Fruit fly (Drosophila melanogaster) whole organism, embryonic: ENCODE data around the gene Atpalpha.

Experiments
- Abd-B ChIP-seq: fragments of 200-800 bp; sonication (Bioruptor generic); optimal IDR thresholded peaks from 2 replicates; lab custom pipeline; 2018; ENCODE audit warnings: missing biosample characterization, mild to moderate bottlenecking, missing genetic modification characterization, moderate library complexity
- BEAF-32 ChIP-seq: fragments of 200-800 bp; sonication (Bioruptor generic); optimal IDR thresholded peaks from 3 replicates; lab custom pipeline; 2017; ENCODE audit warnings: missing biosample characterization, missing genetic modification characterization, mild to moderate bottlenecking, moderate library complexity, missing genetic modification reagents
- Bteb2 ChIP-seq: fragments of 200-800 bp; sonication (Bioruptor generic); optimal IDR thresholded peaks from 2 replicates; lab custom pipeline; 2016; ENCODE audit warnings: missing biosample characterization, missing genetic modification characterization
- CG10147 ChIP-seq: fragments of 200-800 bp; sonication (Bioruptor generic); optimal IDR thresholded peaks from 2 replicates; lab custom pipeline; 2019; ENCODE audit warnings: missing biosample characterization, mild to moderate bottlenecking, missing genetic modification characterization, moderate library complexity
- CG13287 ChIP-seq: fragments of 200-800 bp; sonication (Bioruptor generic); IDR thresholded peaks from 2 replicates; pipeline ENCODE4 v1.3.6; 2022; ENCODE audit warnings: missing biosample characterization, missing genetic modification characterization; ENCODE audit not compliant: partially characterized antibody
- CG13424 ChIP-seq: fragments of 200-800 bp; sonication (Bioruptor generic); optimal IDR thresholded peaks from 2 replicates; lab custom pipeline; 2019; ENCODE audit warnings: missing biosample characterization, mild to moderate bottlenecking, missing genetic modification characterization, moderate library complexity
- CG14710 ChIP-seq: fragments of 200-800 bp; sonication (Bioruptor generic); optimal IDR thresholded peaks from 3 replicates; lab custom pipeline; 2019; ENCODE audit warnings: missing biosample characterization, mild to moderate bottlenecking, missing genetic modification characterization, moderate library complexity
- CG15479 ChIP-seq: fragments of 200-800 bp; sonication (Bioruptor generic); optimal IDR thresholded peaks from 3 replicates; lab custom pipeline; 2019; ENCODE audit warnings: missing biosample characterization, mild to moderate bottlenecking, missing genetic modification characterization, moderate library complexity
- CG16813 ChIP-seq: fragments of 200-800 bp; sonication (Bioruptor generic); IDR thresholded peaks from 3 replicates; pipeline ENCODE4 v1.3.6; 2022; ENCODE audit warnings: missing biosample characterization, missing genetic modification characterization; ENCODE audit not compliant: partially characterized antibody
- CG2120 ChIP-seq: fragments of 200-800 bp; sonication (Bioruptor generic); optimal IDR thresholded peaks from 3 replicates; lab custom pipeline; 2016; ENCODE audit warnings: missing biosample characterization, missing genetic modification characterization
- CG32532 ChIP-seq: fragments of 200-800 bp; sonication (Bioruptor generic); IDR thresholded peaks from 2 replicates; pipeline ENCODE4 v1.3.6; 2022; ENCODE audit warnings: missing biosample characterization, missing genetic modification characterization
- CG33213 ChIP-seq: fragments of 200-800 bp; sonication (Bioruptor generic); optimal IDR thresholded peaks from 3 replicates; lab custom pipeline; 2016; ENCODE audit warnings: missing biosample characterization, missing genetic modification characterization
- CG33557 ChIP-seq: fragments of 200-800 bp; sonication (Bioruptor generic); optimal IDR thresholded peaks from 2 replicates; lab custom pipeline; 2019; ENCODE audit warnings: missing biosample characterization, mild to moderate bottlenecking, missing genetic modification characterization, moderate library complexity
- CG42726 ChIP-seq: fragments of 200-800 bp; sonication (Bioruptor generic); IDR thresholded peaks from 2 replicates; pipeline ENCODE4 v1.3.6; 2022; ENCODE audit warnings: missing biosample characterization, missing genetic modification characterization; ENCODE audit not compliant: partially characterized antibody
- CG4328 ChIP-seq: fragments of 200-800 bp; sonication (Bioruptor generic); optimal IDR thresholded peaks from 3 replicates; lab custom pipeline; 2017; ENCODE audit warnings: missing biosample characterization, missing genetic modification reagents, missing genetic modification characterization
- CG4360 ChIP-seq: fragments of 200-800 bp; sonication (Bioruptor generic); IDR thresholded peaks from 2 replicates; pipeline ENCODE4 v1.3.6; 2022; ENCODE audit warnings: missing biosample characterization, missing genetic modification characterization
- CG6791 ChIP-seq: fragments of 200-800 bp; sonication (Bioruptor generic); IDR thresholded peaks from 3 replicates; pipeline ENCODE4 v1.3.6; 2022; ENCODE audit warnings: missing biosample characterization, missing genetic modification characterization; ENCODE audit not compliant: partially characterized antibody
- CG7786 ChIP-seq: fragments of 200-800 bp; sonication (Bioruptor generic); optimal IDR thresholded peaks from 2 replicates; lab custom pipeline; 2016; ENCODE audit warnings: missing biosample characterization, missing genetic modification characterization
- CG9817 ChIP-seq: fragments of 200-800 bp; sonication (Bioruptor generic); optimal IDR thresholded peaks from 2 replicates; lab custom pipeline; 2018; ENCODE audit warnings: missing biosample characterization, mild to moderate bottlenecking, missing genetic modification characterization, moderate library complexity
- CG9932 ChIP-seq: fragments of 200-800 bp; sonication (Bioruptor generic); IDR thresholded peaks from 2 replicates; pipeline ENCODE4 v1.3.6; 2022; ENCODE audit warnings: missing biosample characterization, missing genetic modification characterization
- CTCF ChIP-seq: fragments of 200-800 bp; sonication (Bioruptor generic); optimal IDR thresholded peaks from 2 replicates; lab custom pipeline; 2017; ENCODE audit warnings: missing biosample characterization, mild to moderate bottlenecking, missing genetic modification characterization, moderate library complexity
- Dbx ChIP-seq: fragments of 200-800 bp; sonication (Bioruptor generic); IDR thresholded peaks from 3 replicates; pipeline ENCODE4 v1.3.6; 2022; ENCODE audit warnings: missing biosample characterization, missing genetic modification characterization
- ERR ChIP-seq: fragments of 200-800 bp; sonication (Bioruptor generic); optimal IDR thresholded peaks from 2 replicates; lab custom pipeline; 2016; ENCODE audit warnings: missing biosample characterization, missing genetic modification characterization
- HLH54F ChIP-seq: fragments of 200-800 bp; sonication (Bioruptor generic); optimal IDR thresholded peaks from 3 replicates; lab custom pipeline; 2016; ENCODE audit warnings: missing biosample characterization, missing genetic modification characterization
- HLHmδ ChIP-seq: fragments of 200-800 bp; sonication (Bioruptor generic); optimal IDR thresholded peaks from 2 replicates; lab custom pipeline; 2018; ENCODE audit warnings: missing biosample characterization, mild to moderate bottlenecking, missing genetic modification characterization, moderate library complexity
- Hey ChIP-seq: fragments of 200-800 bp; sonication (Bioruptor generic); optimal IDR thresholded peaks from 3 replicates; lab custom pipeline; 2018; ENCODE audit warnings: missing biosample characterization, mild to moderate bottlenecking, missing genetic modification characterization
- Hr78 ChIP-seq, 2 experiments: fragments of 200-800 bp in 1 of 2; fragments of >200 bp in 1 of 2; sonication (Bioruptor generic) in 1 of 2; optimal IDR thresholded peaks; 2 replicates each; lab custom pipeline; 2017 to 2019; ENCODE audit warnings: missing biosample characterization in 2 of 2, missing genetic modification characterization in 2 of 2, mild to moderate bottlenecking in 1 of 2, moderate library complexity in 1 of 2
- Med ChIP-seq: fragments of 200-800 bp; sonication (Bioruptor generic); peaks from one replicate; lab custom pipeline; 2016; ENCODE audit warnings: missing biosample characterization, missing genetic modification characterization, mild to moderate bottlenecking, inconsistent platforms, moderate library complexity
- Pdp1 ChIP-seq, 2 experiments: fragments of 200-800 bp; sonication (Bioruptor generic); optimal IDR thresholded peaks; 3 replicates each; lab custom pipeline; 2016; ENCODE audit warnings: missing biosample characterization in 2 of 2, missing genetic modification characterization in 2 of 2, mild to moderate bottlenecking in 1 of 2, moderate library complexity in 1 of 2
- Scr ChIP-seq: fragments of 200-800 bp; sonication (Bioruptor generic); IDR thresholded peaks from 2 replicates; pipeline ENCODE4 v1.3.6; 2022; ENCODE audit warnings: missing biosample characterization, missing genetic modification characterization; ENCODE audit not compliant: partially characterized antibody
- chinmo ChIP-seq: fragments of 200-800 bp; sonication (Bioruptor generic); IDR thresholded peaks from 4 replicates; pipeline ENCODE4 v1.3.6; 2022; ENCODE audit warnings: missing biosample characterization, missing genetic modification characterization; ENCODE audit not compliant: partially characterized antibody
- ci ChIP-seq: fragments of 200-800 bp; sonication (Bioruptor generic); IDR thresholded peaks from 3 replicates; pipeline ENCODE4 v1.3.6; 2022; ENCODE audit warnings: missing biosample characterization, missing genetic modification characterization
- danr ChIP-seq: fragments of 200-800 bp; sonication (Bioruptor generic); IDR thresholded peaks from 2 replicates; pipeline ENCODE4 v1.3.6; 2022; ENCODE audit warnings: missing biosample characterization, missing genetic modification characterization
- dmrt11E ChIP-seq: fragments of 200-800 bp; sonication (Bioruptor generic); optimal IDR thresholded peaks from 3 replicates; lab custom pipeline; 2018; ENCODE audit warnings: missing biosample characterization, mild to moderate bottlenecking, missing genetic modification characterization, moderate library complexity
- dpn ChIP-seq, 2 experiments: fragments of 200-800 bp; sonication (Bioruptor generic); optimal IDR thresholded peaks; 3 replicates each; lab custom pipeline; 2016; ENCODE audit warnings: missing biosample characterization in 2 of 2, missing genetic modification characterization in 2 of 2
- inv ChIP-seq: fragments of 200-800 bp; sonication (Bioruptor generic); IDR thresholded peaks from 2 replicates; pipeline ENCODE4 v1.3.6; 2022; ENCODE audit warnings: missing biosample characterization, missing genetic modification characterization; ENCODE audit not compliant: partially characterized antibody
- knrl ChIP-seq: fragments of 200-800 bp; sonication (Bioruptor generic); IDR thresholded peaks from 3 replicates; pipeline ENCODE4 v1.3.6; 2022; ENCODE audit warnings: missing biosample characterization, missing genetic modification characterization; ENCODE audit not compliant: partially characterized antibody
- lilli ChIP-seq: fragments of 200-800 bp; sonication (Bioruptor generic); optimal IDR thresholded peaks from 3 replicates; lab custom pipeline; 2016; ENCODE audit warnings: missing biosample characterization, missing genetic modification characterization
- lola ChIP-seq, 3 experiments: fragments of >200 bp in 2 of 3; fragments of 200-800 bp in 1 of 3; sonication (Bioruptor generic) in 1 of 3; optimal IDR thresholded peaks; 2 replicates each; lab custom pipeline; 2017 to 2019; ENCODE audit warnings: missing biosample characterization in 3 of 3, missing genetic modification characterization in 3 of 3, mild to moderate bottlenecking in 1 of 3, moderate library complexity in 1 of 3
- pum ChIP-seq: fragments of 200-800 bp; sonication (Bioruptor generic); optimal IDR thresholded peaks from 2 replicates; lab custom pipeline; 2016; ENCODE audit warnings: missing biosample characterization, missing genetic modification characterization
- sd ChIP-seq: fragments of 200-800 bp; sonication (Bioruptor generic); optimal IDR thresholded peaks from 3 replicates; lab custom pipeline; 2018; ENCODE audit warnings: missing biosample characterization, mild to moderate bottlenecking, missing genetic modification characterization, moderate library complexity
- sens ChIP-seq: fragments of 200-800 bp; sonication (Bioruptor generic); peaks from one replicate; lab custom pipeline; 2016; ENCODE audit warnings: missing biosample characterization, missing genetic modification characterization
- sug ChIP-seq: fragments of 200-800 bp; optimal IDR thresholded peaks from 2 replicates; lab custom pipeline; 2019; ENCODE audit warnings: missing biosample characterization, mild to moderate bottlenecking, missing genetic modification characterization, moderate library complexity
- tgo ChIP-seq: fragments of 200-800 bp; sonication (Bioruptor generic); IDR thresholded peaks from 3 replicates; pipeline ENCODE4 v1.3.6; 2022; ENCODE audit warnings: missing biosample characterization, missing genetic modification characterization
- ttk ChIP-seq: fragments of 200-800 bp; sonication (Bioruptor generic); IDR thresholded peaks from 2 replicates; pipeline ENCODE4 v2.1.2; 2022; ENCODE audit warnings: missing biosample characterization, missing genetic modification characterization
- unc-4 ChIP-seq: fragments of 200-800 bp; sonication (Bioruptor generic); IDR thresholded peaks from 2 replicates; pipeline ENCODE4 v1.3.6; 2022; ENCODE audit warnings: missing biosample characterization, missing genetic modification characterization; ENCODE audit not compliant: partially characterized antibody
- zen2 ChIP-seq: fragments of 200-800 bp; sonication (Bioruptor generic); IDR thresholded peaks from 3 replicates; pipeline ENCODE4 v1.3.6; 2022; ENCODE audit warnings: missing biosample characterization, missing genetic modification characterization; ENCODE audit not compliant: partially characterized antibody

Atpalpha gene

DNA sequence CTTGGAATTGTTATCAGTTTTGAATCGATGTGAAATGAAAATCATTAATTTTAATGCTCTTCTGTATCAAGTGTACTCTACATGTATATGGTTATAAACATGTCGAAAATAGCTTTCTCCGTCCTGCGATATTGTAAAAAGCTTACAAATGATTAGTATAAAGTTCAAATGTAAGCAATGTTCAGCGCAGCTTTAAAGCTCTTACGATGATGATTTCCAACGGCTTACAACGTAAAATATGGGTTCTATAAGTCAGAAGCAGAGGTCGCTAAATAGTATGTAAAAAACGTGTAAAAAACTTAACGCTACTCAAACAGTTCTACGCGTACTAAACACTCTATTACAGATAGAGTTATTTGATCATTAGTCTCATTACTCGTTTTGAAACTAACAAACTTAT lies 39.9 kb upstream of the Atpalpha start (continued):
- TF ChIP-seq HLH54F (peak; percentile 3), BEAF-32 (GFP tag; lab: Kevin White, UChicago) (peak; percentile 1), inv (GFP tag; lab: Robert Waterston, UW) (peak; percentile 31; the same call in 1 of the 2 replicates), lola (GFP tag; optimal IDR thresholded peaks at IDR 0.05; lab: Kevin White, UChicago) (no peak), CG7786 (GFP tag; lab: Kevin White, UChicago) (no peak), pum (GFP tag; lab: Kevin White, UChicago) (no peak), CG42726 (GFP tag; lab: Robert Waterston, UW) (peak; percentile 84), Abd-B (GFP tag; lab: Kevin White, UChicago) (peak; percentile 32), dpn (GFP tag; optimal IDR thresholded peaks at IDR 0.05; lab: Kevin White, UChicago) (peak in 1 of 2 experiments; percentile 13), Scr (GFP tag; lab: Robert Waterston, UW) (peak; percentile 39), sd (tag; lab: Kevin White, UChicago) (peak; percentile 30), CG2120 (GFP tag; lab: Kevin White, UChicago) (peak; percentile 15), sug (tag; lab: Kevin White, UChicago) (peak; percentile 29), CG9932 (peak; percentile 18; the same call in 1 of the 2 replicates), CG33213 (peak; percentile 34)

DNA sequence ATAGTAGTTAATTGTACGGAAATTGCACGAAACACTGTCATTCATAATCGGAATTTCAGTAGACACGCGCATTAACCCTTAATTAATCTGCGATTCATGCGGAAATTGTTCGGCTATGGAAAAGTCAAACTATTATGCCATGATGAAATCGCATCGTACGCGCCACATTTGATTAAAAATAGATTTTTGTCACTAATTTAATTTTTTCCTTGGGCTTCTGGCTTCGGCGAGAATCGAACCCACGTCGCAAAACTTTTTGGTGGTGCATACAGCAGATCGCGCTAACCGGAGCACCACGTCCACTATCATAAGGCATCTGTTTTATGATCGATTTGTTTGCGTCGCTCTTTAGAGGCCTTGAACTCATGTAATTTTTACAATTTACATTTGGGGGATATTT lies 35.8 kb upstream of the Atpalpha start:
- no peak for TF ChIP-seq CG13424 (tag; lab: Kevin White, UChicago)
- no peak for TF ChIP-seq Bteb2 (GFP tag; lab: Kevin White, UChicago)
- peak; percentile 90 for TF ChIP-seq CG6791 (GFP tag; lab: Robert Waterston, UW)
- TF ChIP-seq lilli (GFP tag; lab: Kevin White, UChicago), result no peak
- 0 out of 2 replicates have a peak, but pooled peaks have one; percentile 29 for TF ChIP-seq CG4360 (GFP tag; lab: Robert Waterston, UW)
- TF ChIP-seq CTCF (GFP tag; lab: Kevin White, UChicago), result peak; percentile 15
- no peak for TF ChIP-seq ERR (GFP tag; lab: Kevin White, UChicago)
- TF ChIP-seq unc-4 (GFP tag; lab: Robert Waterston, UW), result peak; percentile 19; the same call in 1 of the 2 replicates
- TF ChIP-seq CG13287 (GFP tag; lab: Robert Waterston, UW), result peak; percentile 15; the same call in 1 of the 2 replicates
- TF ChIP-seq tgo (GFP tag; lab: Robert Waterston, UW), result no peak
- TF ChIP-seq BEAF-32 (GFP tag; lab: Kevin White, UChicago), result no peak
- TF ChIP-seq dmrt11E (tag; lab: Kevin White, UChicago), result no peak
- TF ChIP-seq Hey (tag; lab: Kevin White, UChicago), result no peak
- peak in 1 of 2 experiments; percentile 35 for TF ChIP-seq Hr78 (GFP tag; optimal IDR thresholded peaks at IDR 0.05; lab: Kevin White, UChicago)
- TF ChIP-seq CG32532 (GFP tag; lab: Robert Waterston, UW), result peak; percentile 8; the same call in 1 of the 2 replicates
- TF ChIP-seq chinmo (GFP tag; lab: Robert Waterston, UW), result peak; percentile 76; the same call in 2 of the 4 replicates
- TF ChIP-seq ttk (GFP tag; lab: Robert Waterston, UW), result no peak
- peak in 1 of 2 experiments; percentile 70 for TF ChIP-seq Pdp1 (GFP tag; optimal IDR thresholded peaks at IDR 0.05; lab: Kevin White, UChicago)
- peak; percentile 20 for TF ChIP-seq CG15479 (GFP tag; lab: Kevin White, UChicago)
- peak; percentile 52; the same call in 1 of the 3 replicates for TF ChIP-seq knrl
- peak; percentile 57 for TF ChIP-seq Med (GFP tag; lab: Kevin White, UChicago)
- no peak for TF ChIP-seq CG33557 (GFP tag; lab: Kevin White, UChicago)
- TF ChIP-seq HLHmδ (GFP tag; lab: Kevin White, UChicago), result no peak
- TF ChIP-seq danr (GFP tag; lab: Robert Waterston, UW), result no peak
- TF ChIP-seq ci (GFP tag; lab: Robert Waterston, UW), result peak; percentile 53; the same call in 2 of the 3 replicates
- TF ChIP-seq CG10147, result no peak
- peak; percentile 27; the same call in 1 of the 3 replicates for TF ChIP-seq zen2 (GFP tag; lab: Robert Waterston, UW)
- TF ChIP-seq CG9817 (tag; lab: Kevin White, UChicago), result no peak
- TF ChIP-seq sens (GFP tag; lab: Kevin White, UChicago), result peak; percentile 75
- TF ChIP-seq CG14710 (tag; lab: Kevin White, UChicago), result no peak
- peak; percentile 70 for TF ChIP-seq CG16813 (GFP tag; lab: Robert Waterston, UW)
- TF ChIP-seq sd (tag; lab: Kevin White, UChicago), result peak; percentile 54
- no peak for TF ChIP-seq Dbx (GFP tag; lab: Robert Waterston, UW)
- TF ChIP-seq CG4328 (GFP tag; lab: Kevin White, UChicago), result no peak
